Worm (Caenorhabditis elegans): Measurements from ENCODE around the gene srx-51.

The srx-51 gene

ce11 chrV:15274757-15275156 lies 6.9 kb upstream of the srx-51 start, which contains the start of gene srw-16:
Gene srw-16 (minus strand): TSS chrV:15274857.
- no peak for TF ChIP-seq hlh-11 (tag; optimal IDR thresholded peaks at IDR 0.05)
- TF ChIP-seq jun-1 (tag; optimal IDR thresholded peaks at IDR 0.05), result no peak
- TF ChIP-seq nhr-10 (tag; optimal IDR thresholded peaks at IDR 0.05), result no peak
- TF ChIP-seq lin-1 (GFP tag; IDR thresholded peaks at IDR 0.05), result no peak
- no peak for TF ChIP-seq madf-9 (GFP tag; conservative IDR thresholded peaks at IDR 0.05)
- no peak for TF ChIP-seq attf-4 (tag; optimal IDR thresholded peaks at IDR 0.05)
- TF ChIP-seq skn-1 (tag; optimal IDR thresholded peaks at IDR 0.05), result no peak
- no peak for TF ChIP-seq F49E8.2 (tag; optimal IDR thresholded peaks at IDR 0.05; ENCODE audit: borderline replicate concordance)
- no peak for TF ChIP-seq lin-15B (tag; optimal IDR thresholded peaks at IDR 0.05)
- no peak for TF ChIP-seq mxl-3 (GFP tag; optimal IDR thresholded peaks at IDR 0.05)
- TF ChIP-seq ceh-62 (tag; optimal IDR thresholded peaks at IDR 0.05), result no peak
- TF ChIP-seq F26F4.8 (GFP tag; conservative IDR thresholded peaks at IDR 0.05), result no peak
- no peak for TF ChIP-seq hif-1 (tag; optimal IDR thresholded peaks at IDR 0.05)
- TF ChIP-seq ztf-11 (tag; optimal IDR thresholded peaks at IDR 0.05), result no peak
- no peak for TF ChIP-seq nhr-102 (tag; optimal IDR thresholded peaks at IDR 0.05)

ce11 chrV:15276915-15277314 lies 4.8 kb upstream of the srx-51 start, which contains the start of gene srw-17:
Gene srw-17 (minus strand): TSS chrV:15277015.
- TF ChIP-seq jun-1 (tag; optimal IDR thresholded peaks at IDR 0.05) (no peak), nhr-11 (tag; optimal IDR thresholded peaks at IDR 0.05) (peak; percentile 19)

DNA sequence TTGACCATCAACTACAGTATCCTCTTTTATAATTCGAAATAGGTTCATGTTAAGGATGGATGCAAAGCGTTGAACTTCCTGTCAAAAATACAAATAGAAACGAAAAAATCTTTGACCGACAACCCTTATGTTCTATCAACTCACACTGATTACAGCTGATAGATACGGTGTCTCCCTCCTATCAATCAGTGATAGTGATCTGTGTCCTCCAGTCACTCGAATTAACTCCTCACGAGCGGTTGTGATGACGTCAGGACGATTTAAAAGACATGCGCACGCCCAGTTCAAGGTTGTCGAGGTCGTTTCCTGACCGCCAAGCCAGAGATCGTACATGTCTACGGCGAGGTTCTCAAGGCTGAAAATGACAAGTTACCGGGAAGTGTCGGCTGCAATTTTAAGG lies 4.3 kb downstream of the srx-51 start:
- TF ChIP-seq nhr-6 (tag; optimal IDR thresholded peaks at IDR 0.05) (no peak), unc-39 (tag; optimal IDR thresholded peaks at IDR 0.05) (no peak), mdl-1 (tag; optimal IDR thresholded peaks at IDR 0.05) (no peak), lsy-2 (tag; optimal IDR thresholded peaks at IDR 0.05) (no peak), jun-1 (tag; optimal IDR thresholded peaks at IDR 0.05) (no peak), zip-11 (GFP tag; IDR thresholded peaks at IDR 0.05) (no peak), dmd-6 (GFP tag; IDR thresholded peaks at IDR 0.05) (peak; percentile 96), lin-15B (tag; optimal IDR thresholded peaks at IDR 0.05) (no peak)

DNA sequence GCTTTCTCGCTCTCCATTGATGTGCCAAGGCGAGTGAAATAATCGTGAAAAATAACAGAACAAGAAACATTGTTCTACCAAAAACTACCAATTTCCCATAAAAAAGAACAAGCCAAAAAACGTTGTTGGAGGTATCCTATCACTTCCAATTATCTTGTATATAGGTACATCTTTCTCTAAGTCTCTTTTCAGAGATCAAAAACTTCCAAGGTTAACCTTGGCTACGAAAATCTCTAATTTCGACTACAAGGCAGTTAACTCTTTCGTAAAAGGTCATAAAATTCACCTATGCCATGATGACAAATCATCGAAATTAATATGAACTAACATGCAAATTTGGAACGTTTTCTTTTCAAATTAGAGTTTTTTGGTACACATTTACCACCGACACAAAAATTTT lies 6.2 kb downstream of the srx-51 start, which contains the start of gene cyp-34A1:
Gene cyp-34A1, minus strand, starts transcription at position 101 of the 400 bp plus-strand sequence.
- TF ChIP-seq dmd-9 (GFP tag; IDR thresholded peaks at IDR 0.05) (no peak), mdl-1 (tag; optimal IDR thresholded peaks at IDR 0.05) (no peak), ZK337.2 (GFP tag; IDR thresholded peaks at IDR 0.05) (no peak), lin-1 (GFP tag; IDR thresholded peaks at IDR 0.05) (no peak), T26A8.4 (GFP tag; IDR thresholded peaks at IDR 0.05) (no peak), lin-38 (GFP tag; IDR thresholded peaks at IDR 0.05) (no peak), pqm-1 (tag; optimal IDR thresholded peaks at IDR 0.05) (no peak), nhr-25 (tag; optimal IDR thresholded peaks at IDR 0.05; ENCODE audit: borderline replicate concordance, insufficient read depth) (no peak), egl-43 (GFP tag; IDR thresholded peaks at IDR 0.05) (no peak), hmg-1.1 (GFP tag; IDR thresholded peaks at IDR 0.05) (no peak), ceh-62 (tag; optimal IDR thresholded peaks at IDR 0.05) (no peak), ctbp-1 (GFP tag; IDR thresholded peaks at IDR 0.05) (no peak), nhr-42 (GFP tag; IDR thresholded peaks at IDR 0.05) (no peak), fkh-10 (GFP tag; optimal IDR thresholded peaks at IDR 0.05) (no peak), nhr-41 (GFP tag; IDR thresholded peaks at IDR 0.05) (no peak), zfp-3 (GFP tag; conservative IDR thresholded peaks at IDR 0.05) (no peak), dmd-6 (GFP tag; IDR thresholded peaks at IDR 0.05) (no peak)

Measured in whole organism, L4 larva.